Fruit fly (Drosophila melanogaster): ENCODE results near the gene CG2747.
A peak's percentile ranks its signal among the peaks of the same experiment; 100 is the strongest.

DNA sequence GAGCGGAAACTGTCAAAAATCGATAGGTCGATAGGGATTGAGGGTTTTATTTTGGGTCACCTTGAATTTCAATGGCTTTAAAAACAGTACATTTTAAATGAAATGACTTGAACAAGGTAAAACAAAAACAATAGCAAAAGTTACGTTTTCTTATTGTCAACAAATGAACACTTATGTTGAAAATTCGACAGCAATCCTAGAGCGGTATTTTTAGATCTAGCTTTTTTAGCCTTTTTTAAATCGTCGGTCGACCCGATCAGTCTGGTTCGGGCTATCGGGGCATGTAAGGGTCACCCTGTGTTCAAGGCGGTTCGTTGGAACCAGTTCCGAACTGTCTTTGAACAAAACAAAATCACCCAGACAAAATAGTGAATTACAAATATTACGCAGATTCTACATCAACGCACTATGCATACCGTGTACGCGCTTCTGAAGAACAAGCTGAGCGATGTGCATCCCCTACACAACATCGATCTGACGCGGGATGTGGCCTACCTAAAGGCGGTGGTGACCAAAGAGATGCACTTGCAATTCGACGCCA lies 21.4 kb downstream of the CG2747 start, which contains the start of the genes CG11052 and CG3223:
- TF ChIP-seq CG34367 (tag; optimal IDR thresholded peaks at IDR 0.05), result no peak
- TF ChIP-seq Snoo (tag; optimal IDR thresholded peaks at IDR 0.05), result peak; percentile 17
- no peak for TF ChIP-seq CG13204 (GFP tag; optimal IDR thresholded peaks at IDR 0.05)
- TF ChIP-seq CG12605 (GFP tag; IDR thresholded peaks at IDR 0.05), result no peak
